Worm (Caenorhabditis elegans) whole organism, young adult: ENCODE measurements around the gene scrm-5.

Source experiments
- Y95B8A.8 ChIP-seq: fragments of 200-800 bp; sonication (Bioruptor generic); IDR thresholded peaks from 2 replicates; pipeline ENCODE4 v1.3.6; 2022; ENCODE audit warnings: missing genetic modification reagents, missing genetic modification characterization, missing compliant biosample characterization
- bed-1 ChIP-seq: fragments of 200-800 bp; sonication (Bioruptor generic); IDR thresholded peaks from 2 replicates; pipeline ENCODE4 v1.3.6; 2022; ENCODE audit warnings: missing genetic modification reagents, missing genetic modification characterization, missing compliant biosample characterization
- cebp-2 ChIP-seq: fragments of 200-800 bp; sonication (Bioruptor generic); IDR thresholded peaks from 2 replicates; pipeline ENCODE4 v1.3.6; 2022; ENCODE audit warnings: missing genetic modification characterization, missing compliant biosample characterization
- lin-54 ChIP-seq: fragments of 200-800 bp; sonication (Bioruptor generic); optimal IDR thresholded peaks from 2 replicates; lab custom pipeline; 2018; ENCODE audit warnings: mild to moderate bottlenecking, missing genetic modification characterization, missing compliant biosample characterization
- madf-10 ChIP-seq: sonication (generic microtip); optimal IDR thresholded peaks from 2 replicates; lab custom pipeline; 2016; ENCODE audit warnings: mild to moderate bottlenecking, missing genetic modification characterization, missing compliant biosample characterization
- madf-3 ChIP-seq: fragments of 200-800 bp; sonication (Bioruptor generic); IDR thresholded peaks from 2 replicates; pipeline ENCODE4 v1.3.6; 2022; ENCODE audit warnings: missing genetic modification reagents, missing genetic modification characterization, missing compliant biosample characterization
- nfya-1 ChIP-seq: sonication (generic microtip); optimal IDR thresholded peaks from 2 replicates; lab custom pipeline; 2017; ENCODE audit warnings: antibody characterized with exemption, missing compliant biosample characterization, missing genetic modification characterization, borderline replicate concordance; ENCODE audit not compliant: insufficient read depth
- pbrm-1 ChIP-seq: fragments of 200-800 bp; sonication (Bioruptor generic); IDR thresholded peaks from 2 replicates; pipeline ENCODE4 v1.3.6; 2022; ENCODE audit warnings: missing genetic modification reagents, missing genetic modification characterization, missing compliant biosample characterization
- sdz-38 ChIP-seq: sonication (generic microtip); optimal IDR thresholded peaks from 2 replicates; lab custom pipeline; 2016; ENCODE audit warnings: missing genotype, missing genetic modification characterization, missing compliant biosample characterization
- snpc-4 ChIP-seq, 5 experiments: fragments of 150-350 bp in 1 of 5; sonication (generic microtip) in 4 of 5; optimal IDR thresholded peaks; 2 replicates each; lab custom pipeline; 2014 to 2018; ENCODE audit warnings: missing genetic modification characterization in 5 of 5, missing biosample characterization in 3 of 5, antibody characterized with exemption in 2 of 5, mild to moderate bottlenecking in 2 of 5, missing compliant biosample characterization in 2 of 5, missing genotype in 2 of 5, moderate library complexity in 2 of 5, missing genetic modification reagents in 1 of 5
- somi-1 ChIP-seq: fragments of 200-800 bp; sonication (Bioruptor generic); optimal IDR thresholded peaks from 2 replicates; lab custom pipeline; 2018; ENCODE audit warnings: mild to moderate bottlenecking, missing genetic modification characterization, missing compliant biosample characterization

DNA sequence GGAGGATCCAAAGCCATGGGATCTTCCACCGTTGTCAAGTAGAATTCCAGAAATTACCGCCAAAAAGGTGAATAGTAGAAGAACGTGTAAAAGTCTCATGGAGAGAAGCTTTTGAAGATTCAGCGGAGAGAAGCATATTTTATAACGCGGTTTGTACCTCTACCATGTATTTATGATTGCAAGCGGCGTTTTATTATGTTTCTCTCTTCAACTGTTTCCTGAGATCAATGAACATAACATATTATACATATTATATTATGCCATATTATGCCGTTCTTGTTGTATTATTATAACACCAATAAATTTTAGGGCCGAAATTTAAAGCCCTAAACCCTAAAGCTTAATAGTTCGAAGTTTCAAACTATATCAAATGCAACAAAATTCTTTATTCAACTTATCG lies 22.0 kb upstream of the scrm-5 start, which contains the start of gene F49F1.18:
- no peak for TF ChIP-seq cebp-2
- no peak for TF ChIP-seq madf-10 (tag; lab: Kevin White, UChicago)
- TF ChIP-seq pbrm-1 (GFP tag; lab: Robert Waterston, UW) = no peak
- no peak for TF ChIP-seq snpc-4 (GFP tag; optimal IDR thresholded peaks at IDR 0.05; lab: Kevin White, UChicago)
- TF ChIP-seq snpc-4 (tag; optimal IDR thresholded peaks at IDR 0.05; lab: Kevin White, UChicago) = no peak
- TF ChIP-seq bed-1 (GFP tag; lab: Robert Waterston, UW) = no peak
- TF ChIP-seq madf-3 (GFP tag; lab: Robert Waterston, UW) = no peak
- TF ChIP-seq nfya-1 (tag; lab: Kevin White, UChicago) = no peak
- TF ChIP-seq sdz-38 (tag; lab: Kevin White, UChicago) = no peak
- no peak for TF ChIP-seq lin-54 (GFP tag; lab: Kevin White, UChicago)
- no peak for TF ChIP-seq somi-1 (GFP tag; lab: Kevin White, UChicago)
- TF ChIP-seq Y95B8A.8 (GFP tag; lab: Robert Waterston, UW) = no peak
